Worm (Caenorhabditis elegans) whole organism, L1 larva: Measurements from ENCODE around the gene srh-129.

Experiments used
- C04F5.9 ChIP-seq: sonication (generic microtip); optimal IDR thresholded peaks from 2 replicates; lab custom pipeline; 2016; ENCODE audit warnings: missing genetic modification characterization, missing compliant biosample characterization
- C34B4.2 ChIP-seq: sonication (generic microtip); optimal IDR thresholded peaks from 2 replicates; lab custom pipeline; 2017; ENCODE audit warnings: mild to moderate bottlenecking, missing genetic modification characterization, missing compliant biosample characterization
- aly-2 ChIP-seq: fragments of 150-350 bp; optimal IDR thresholded peaks from 2 replicates; lab custom pipeline; 2014; ENCODE audit warnings: missing biosample characterization, missing genetic modification characterization
- blmp-1 ChIP-seq: fragments of 150-350 bp; optimal IDR thresholded peaks from 2 replicates; lab custom pipeline; 2014; ENCODE audit warnings: missing biosample characterization, missing genetic modification characterization
- egl-27 ChIP-seq, 2 experiments: fragments of 150-350 bp in 1 of 2; sonication (generic microtip); optimal IDR thresholded peaks; 3 replicates each; lab custom pipeline; 2017 to 2018; ENCODE audit warnings: missing biosample characterization in 2 of 2, missing genetic modification characterization in 2 of 2, missing genetic modification reagents in 2 of 2
- elt-2 ChIP-seq: sonication (generic microtip); optimal IDR thresholded peaks from 2 replicates; lab custom pipeline; 2016; ENCODE audit warnings: missing genetic modification characterization, mild to moderate bottlenecking, inconsistent platforms, missing compliant biosample characterization, missing genetic modification reagents
- pqm-1 ChIP-seq: sonication (generic microtip); optimal IDR thresholded peaks from 3 replicates; lab custom pipeline; 2017; ENCODE audit warnings: missing biosample characterization, missing genetic modification characterization
- snpc-4 ChIP-seq: fragments of 150-350 bp; optimal IDR thresholded peaks from 2 replicates; lab custom pipeline; 2014; ENCODE audit warnings: missing biosample characterization, missing genetic modification characterization
- unc-62 ChIP-seq: fragments of 150-350 bp; optimal IDR thresholded peaks from 2 replicates; lab custom pipeline; 2014; ENCODE audit warnings: missing biosample characterization, missing genetic modification reagents, missing genetic modification characterization

DNA sequence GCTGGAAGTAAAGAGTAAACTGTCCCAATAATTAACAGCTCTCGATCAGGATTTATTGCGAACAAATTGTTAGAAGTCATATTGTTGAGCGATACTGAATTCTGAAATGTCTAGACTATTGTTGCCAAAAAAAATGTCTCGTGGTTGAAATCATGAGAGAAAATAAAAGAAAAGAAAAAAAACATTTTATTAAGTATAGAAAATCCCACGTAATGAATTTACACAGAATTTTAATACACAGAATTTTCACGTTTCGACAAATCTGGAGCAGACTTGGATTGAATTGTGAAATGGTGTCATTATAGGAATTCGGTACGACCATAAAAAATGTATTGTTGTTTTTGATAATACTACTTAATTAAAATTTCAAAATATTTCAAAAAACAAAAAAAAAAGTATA is 29.1 kb upstream of the srh-129 start, which contains the start of gene srt-65:
- TF ChIP-seq blmp-1 (tag; lab: Kevin White, UChicago) (no peak), unc-62 (GFP tag; lab: Kevin White, UChicago) (no peak), aly-2 (tag; lab: Kevin White, UChicago) (no peak), C04F5.9 (no peak), egl-27 (tag; optimal IDR thresholded peaks at IDR 0.05; lab: Kevin White, UChicago) (no peak), snpc-4 (tag; lab: Kevin White, UChicago) (no peak), pqm-1 (tag; lab: Kevin White, UChicago) (no peak), C34B4.2 (tag; lab: Kevin White, UChicago) (no peak), elt-2 (tag; lab: Kevin White, UChicago) (no peak)
